Worm (Caenorhabditis elegans) whole organism, mixed stage, embryonic: ENCODE results near the gene B0280.7.
A peak's percentile ranks its signal among the peaks of the same experiment; 100 is the strongest.

Experiments
- M03D4.4 ChIP-seq: sonication (generic microtip); optimal IDR thresholded peaks from 2 replicates; lab custom pipeline; 2017; ENCODE audit warnings: mild to moderate bottlenecking, missing genetic modification characterization, missing compliant biosample characterization
- bed-3 ChIP-seq: fragments of 200-800 bp; sonication (Bioruptor generic); optimal IDR thresholded peaks from 3 replicates; lab custom pipeline; 2018; ENCODE audit warnings: mild to moderate bottlenecking, missing genetic modification characterization, moderate library complexity, missing compliant biosample characterization
- blmp-1 ChIP-seq: fragments of 150-350 bp; optimal IDR thresholded peaks from 2 replicates; lab custom pipeline; 2014; ENCODE audit warnings: missing biosample characterization, missing genetic modification characterization
- ceh-39 ChIP-seq: fragments of 150-350 bp; optimal IDR thresholded peaks from 2 replicates; lab custom pipeline; 2014; ENCODE audit warnings: missing biosample characterization, missing genetic modification characterization
- ceh-43 ChIP-seq: fragments of 200-800 bp; sonication (Bioruptor generic); optimal IDR thresholded peaks from 2 replicates; lab custom pipeline; 2018; ENCODE audit warnings: mild to moderate bottlenecking, missing genetic modification characterization, moderate library complexity, missing compliant biosample characterization
- ces-1 ChIP-seq: fragments of 150-350 bp; optimal IDR thresholded peaks from 2 replicates; lab custom pipeline; 2014; ENCODE audit warnings: missing biosample characterization, missing genetic modification reagents, missing genetic modification characterization
- cnd-1 ChIP-seq: fragments of 200-800 bp; sonication (Bioruptor generic); optimal IDR thresholded peaks from 2 replicates; lab custom pipeline; 2018; ENCODE audit warnings: mild to moderate bottlenecking, missing genetic modification characterization, missing compliant biosample characterization
- drap-1 ChIP-seq: fragments of 200-800 bp; sonication (Bioruptor generic); optimal IDR thresholded peaks from 3 replicates; lab custom pipeline; 2018; ENCODE audit warnings: mild to moderate bottlenecking, missing genetic modification characterization, missing compliant biosample characterization
- elt-1 ChIP-seq: sonication (generic microtip); optimal IDR thresholded peaks from 2 replicates; lab custom pipeline; 2017; ENCODE audit warnings: missing genetic modification characterization, mild to moderate bottlenecking, missing compliant biosample characterization, antibody characterized with exemption, moderate library complexity, borderline replicate concordance; ENCODE audit not compliant: insufficient read depth
- elt-3 ChIP-seq: fragments of 150-350 bp; optimal IDR thresholded peaks from 2 replicates; lab custom pipeline; 2014; ENCODE audit warnings: missing biosample characterization, missing genetic modification characterization
- flh-1 ChIP-seq: fragments of 200-800 bp; sonication (Bioruptor generic); optimal IDR thresholded peaks from 2 replicates; lab custom pipeline; 2018; ENCODE audit warnings: mild to moderate bottlenecking, missing genetic modification characterization, moderate library complexity, missing compliant biosample characterization
- ham-2 ChIP-seq: fragments of 200-800 bp; sonication (Bioruptor generic); optimal IDR thresholded peaks from 2 replicates; lab custom pipeline; 2018; ENCODE audit warnings: mild to moderate bottlenecking, missing genetic modification characterization, missing compliant biosample characterization
- hlh-1 ChIP-seq: fragments of 150-350 bp; optimal IDR thresholded peaks from 2 replicates; lab custom pipeline; 2014; ENCODE audit warnings: missing biosample characterization, missing genetic modification reagents, missing genetic modification characterization
- lin-32 ChIP-seq: fragments of 200-800 bp; sonication (Bioruptor generic); optimal IDR thresholded peaks from 2 replicates; lab custom pipeline; 2018; ENCODE audit warnings: mild to moderate bottlenecking, missing genetic modification characterization, missing compliant biosample characterization
- mep-1 ChIP-seq: fragments of 150-350 bp; optimal IDR thresholded peaks from 2 replicates; lab custom pipeline; 2017; ENCODE audit warnings: missing biosample characterization, missing genetic modification reagents, missing genetic modification characterization, inconsistent platforms
- mls-2 ChIP-seq: sonication (generic microtip); optimal IDR thresholded peaks from 2 replicates; lab custom pipeline; 2016; ENCODE audit warnings: mild to moderate bottlenecking, missing genetic modification characterization, moderate library complexity, missing compliant biosample characterization
- nhr-12 ChIP-seq: fragments of 150-350 bp; optimal IDR thresholded peaks from 2 replicates; lab custom pipeline; 2014; ENCODE audit warnings: missing biosample characterization, missing genetic modification characterization
- nhr-2 ChIP-seq: fragments of 150-350 bp; optimal IDR thresholded peaks from 2 replicates; lab custom pipeline; 2014; ENCODE audit warnings: missing biosample characterization, missing genetic modification characterization
- nhr-237 ChIP-seq: fragments of 150-350 bp; optimal IDR thresholded peaks from 2 replicates; lab custom pipeline; 2014; ENCODE audit warnings: missing biosample characterization, missing genetic modification characterization
- nhr-28 ChIP-seq: fragments of 150-350 bp; optimal IDR thresholded peaks from 2 replicates; lab custom pipeline; 2014; ENCODE audit warnings: missing biosample characterization, missing genetic modification characterization
- pha-4 ChIP-seq: fragments of 150-350 bp; optimal IDR thresholded peaks from 2 replicates; lab custom pipeline; 2018; ENCODE audit warnings: missing biosample characterization, missing genetic modification reagents, missing genetic modification characterization
- sem-2 ChIP-seq: fragments of 200-800 bp; sonication (Bioruptor generic); optimal IDR thresholded peaks from 2 replicates; lab custom pipeline; 2018; ENCODE audit warnings: mild to moderate bottlenecking, missing genetic modification characterization, missing compliant biosample characterization
- snpc-4 ChIP-seq: fragments of 150-350 bp; optimal IDR thresholded peaks from 2 replicates; lab custom pipeline; 2014; ENCODE audit warnings: missing biosample characterization, missing genetic modification characterization
- sptf-1 ChIP-seq: sonication (generic microtip); optimal IDR thresholded peaks from 2 replicates; lab custom pipeline; 2017; ENCODE audit warnings: mild to moderate bottlenecking, missing genetic modification characterization, moderate library complexity, missing compliant biosample characterization
- tbx-8 ChIP-seq: fragments of 200-800 bp; sonication (Bioruptor generic); optimal IDR thresholded peaks from 2 replicates; lab custom pipeline; 2018; ENCODE audit warnings: mild to moderate bottlenecking, missing genetic modification characterization, moderate library complexity, missing compliant biosample characterization
- unc-120 ChIP-seq: sonication (generic microtip); optimal IDR thresholded peaks from 2 replicates; lab custom pipeline; 2017; ENCODE audit warnings: missing genetic modification characterization, missing compliant biosample characterization; ENCODE audit not compliant: poor library complexity, severe bottlenecking
- unc-39 ChIP-seq: fragments of 150-350 bp; optimal IDR thresholded peaks from 2 replicates; lab custom pipeline; 2014; ENCODE audit warnings: missing biosample characterization, missing genetic modification characterization
- unc-62 ChIP-seq: fragments of 150-350 bp; optimal IDR thresholded peaks from 2 replicates; lab custom pipeline; 2014; ENCODE audit warnings: missing biosample characterization, missing genetic modification reagents, missing genetic modification characterization
- zip-8 ChIP-seq: fragments of 150-350 bp; optimal IDR thresholded peaks from 2 replicates; lab custom pipeline; 2014; ENCODE audit warnings: missing biosample characterization, missing genetic modification characterization
- ztf-11 ChIP-seq: fragments of 150-350 bp; optimal IDR thresholded peaks from 2 replicates; lab custom pipeline; 2014; ENCODE audit warnings: missing biosample characterization, missing genetic modification characterization

The B0280.7 gene

ce11 chrIII:7152569-7152968 is 40.9 kb upstream of the B0280.7 start:
- no peak for TF ChIP-seq sem-2 (GFP tag; lab: Kevin White, UChicago)

ce11 chrIII:7150162-7150561 is 38.5 kb upstream of the B0280.7 start:
- no peak for TF ChIP-seq unc-62
- no peak for TF ChIP-seq unc-39
- no peak for TF ChIP-seq M03D4.4
- TF ChIP-seq pha-4 (tag; lab: Kevin White, UChicago), result no peak
- no peak for TF ChIP-seq hlh-1 (tag; lab: Kevin White, UChicago)
- no peak for TF ChIP-seq elt-1 (tag; lab: Kevin White, UChicago)
- TF ChIP-seq zip-8 (tag; lab: Kevin White, UChicago), result no peak
- no peak for TF ChIP-seq drap-1 (GFP tag; lab: Kevin White, UChicago)
- TF ChIP-seq mls-2, result no peak
- TF ChIP-seq unc-120 (tag; lab: Kevin White, UChicago), result no peak
- TF ChIP-seq nhr-28 (tag; lab: Kevin White, UChicago), result no peak
- TF ChIP-seq ceh-43 (GFP tag; lab: Kevin White, UChicago), result no peak
- TF ChIP-seq elt-3 (tag; lab: Kevin White, UChicago), result no peak
- TF ChIP-seq nhr-237 (tag; lab: Kevin White, UChicago), result no peak
- no peak for TF ChIP-seq bed-3 (GFP tag; lab: Kevin White, UChicago)

DNA sequence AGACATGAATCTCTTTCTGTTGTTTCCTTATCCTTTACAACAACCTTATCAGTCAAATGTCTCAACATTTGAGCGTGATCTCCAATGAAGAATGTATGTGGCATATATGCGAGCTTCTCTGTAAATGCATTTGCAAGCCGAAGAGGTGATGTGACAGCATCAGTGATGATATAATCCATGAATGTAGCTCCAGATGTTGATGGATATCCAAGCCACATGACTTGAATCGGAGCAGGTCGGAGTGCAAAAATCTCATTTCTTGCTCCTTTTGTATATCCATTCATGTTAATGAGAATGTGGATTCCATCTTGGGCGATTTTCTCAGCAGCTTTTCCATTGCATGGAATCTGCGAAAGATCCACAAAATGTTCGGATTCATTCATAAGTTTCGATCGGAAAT is 36.5 kb upstream of the B0280.7 start:
- no peak for TF ChIP-seq ces-1 (GFP tag; lab: Kevin White, UChicago)
- no peak for TF ChIP-seq drap-1 (GFP tag; lab: Kevin White, UChicago)
- TF ChIP-seq nhr-12, result no peak
- no peak for TF ChIP-seq snpc-4 (tag; lab: Kevin White, UChicago)
- no peak for TF ChIP-seq ztf-11 (tag; lab: Kevin White, UChicago)
- TF ChIP-seq unc-39, result no peak
- no peak for TF ChIP-seq sptf-1 (tag; lab: Kevin White, UChicago)
- TF ChIP-seq cnd-1, result no peak
- no peak for TF ChIP-seq elt-1 (tag; lab: Kevin White, UChicago)
- TF ChIP-seq unc-62, result no peak
- TF ChIP-seq mep-1, result no peak
- no peak for TF ChIP-seq lin-32 (GFP tag; lab: Kevin White, UChicago)
- TF ChIP-seq nhr-2 (tag; lab: Kevin White, UChicago), result no peak
- no peak for TF ChIP-seq tbx-8 (GFP tag; lab: Kevin White, UChicago)
- no peak for TF ChIP-seq flh-1 (GFP tag; lab: Kevin White, UChicago)
- TF ChIP-seq sem-2 (GFP tag; lab: Kevin White, UChicago), result no peak
- TF ChIP-seq blmp-1 (tag; lab: Kevin White, UChicago), result no peak
- TF ChIP-seq hlh-1 (tag; lab: Kevin White, UChicago), result no peak
- TF ChIP-seq bed-3 (GFP tag; lab: Kevin White, UChicago), result no peak
- TF ChIP-seq ceh-39, result no peak

DNA sequence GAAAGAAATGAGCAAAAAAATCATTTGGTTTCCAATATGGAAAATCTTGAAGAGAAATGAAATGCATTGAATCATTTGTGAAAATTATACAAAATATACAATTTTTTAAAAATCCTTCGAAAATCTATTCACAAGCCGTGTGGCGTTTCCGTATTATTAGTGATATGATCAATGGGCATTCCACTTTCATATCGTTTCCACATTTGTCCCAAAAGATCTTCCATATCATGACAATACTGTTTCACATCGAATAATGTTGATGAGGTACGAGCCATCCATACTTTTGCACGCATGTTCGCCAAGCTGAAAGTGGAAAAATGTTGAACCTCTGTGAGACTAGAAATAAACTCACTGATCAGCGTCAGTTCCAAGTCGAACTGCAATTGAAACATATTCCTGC is 34.6 kb upstream of the B0280.7 start:
- TF ChIP-seq mep-1 (no peak), bed-3 (GFP tag; lab: Kevin White, UChicago) (no peak), lin-32 (GFP tag; lab: Kevin White, UChicago) (no peak), ceh-39 (no peak), sem-2 (GFP tag; lab: Kevin White, UChicago) (no peak), ces-1 (GFP tag; lab: Kevin White, UChicago) (no peak), nhr-237 (tag; lab: Kevin White, UChicago) (no peak), flh-1 (GFP tag; lab: Kevin White, UChicago) (no peak), snpc-4 (tag; lab: Kevin White, UChicago) (no peak), ham-2 (GFP tag; lab: Kevin White, UChicago) (no peak)

DNA sequence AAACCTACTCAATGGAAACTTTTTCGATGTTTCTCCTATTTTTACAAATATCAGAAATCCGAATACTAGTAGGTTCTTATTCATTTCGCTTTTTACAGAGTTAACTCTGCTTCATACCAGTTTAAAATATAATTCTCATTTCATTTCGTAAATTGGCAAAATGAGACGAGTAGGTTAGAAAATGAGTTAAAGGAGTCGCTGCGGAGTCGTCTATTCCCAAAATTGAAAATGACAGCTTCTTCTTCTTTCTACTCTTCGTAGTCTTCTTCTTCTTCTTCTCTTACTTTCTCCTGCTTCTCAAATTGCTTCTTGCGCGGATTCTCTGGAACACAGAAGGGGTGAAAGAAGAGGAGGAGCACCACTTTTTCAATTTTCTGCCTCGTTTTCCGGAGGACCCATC is 33.1 kb upstream of the B0280.7 start, which contains the start of gene glr-2:
Gene glr-2, minus strand, starts transcription at position 211 of the 400 bp plus-strand sequence.
- no peak for TF ChIP-seq nhr-12
- peak; percentile 72 for TF ChIP-seq ces-1 (GFP tag; lab: Kevin White, UChicago)
- TF ChIP-seq, all 35 proteins: peak for 1
